Fruit fly (Drosophila melanogaster) whole organism, pupa: ENCODE data around the gene crb.

ENCODE experiments used
- CG13204 ChIP-seq: fragments of 200-800 bp; sonication (Bioruptor generic); optimal IDR thresholded peaks from 2 replicates; lab custom pipeline; 2018; ENCODE audit warnings: missing biosample characterization, mild to moderate bottlenecking, missing genetic modification characterization, moderate library complexity
- CG15710 ChIP-seq: fragments of 200-800 bp; sonication (Bioruptor generic); optimal IDR thresholded peaks from 2 replicates; lab custom pipeline; 2018; ENCODE audit warnings: missing biosample characterization, mild to moderate bottlenecking, missing genetic modification characterization, moderate library complexity
- CG17806 ChIP-seq: fragments of 200-800 bp; sonication (Bioruptor generic); optimal IDR thresholded peaks from 2 replicates; lab custom pipeline; 2018; ENCODE audit warnings: missing biosample characterization, mild to moderate bottlenecking, missing genetic modification characterization, moderate library complexity
- EcR ChIP-seq: fragments of 200-800 bp; sonication (Bioruptor generic); optimal IDR thresholded peaks from 3 replicates; lab custom pipeline; 2019; ENCODE audit warnings: missing biosample characterization, missing genetic modification characterization, mild to moderate bottlenecking, moderate library complexity, missing genetic modification reagents
- Snoo ChIP-seq: fragments of 200-800 bp; sonication (Bioruptor generic); optimal IDR thresholded peaks from 3 replicates; lab custom pipeline; 2017; ENCODE audit warnings: missing biosample characterization, mild to moderate bottlenecking, missing genetic modification characterization, inconsistent platforms
- fd96Ca ChIP-seq: fragments of 200-800 bp; sonication (Bioruptor generic); IDR thresholded peaks from 3 replicates; pipeline ENCODE4 v1.3.6; 2022; ENCODE audit warnings: missing biosample characterization, missing genetic modification characterization

DNA sequence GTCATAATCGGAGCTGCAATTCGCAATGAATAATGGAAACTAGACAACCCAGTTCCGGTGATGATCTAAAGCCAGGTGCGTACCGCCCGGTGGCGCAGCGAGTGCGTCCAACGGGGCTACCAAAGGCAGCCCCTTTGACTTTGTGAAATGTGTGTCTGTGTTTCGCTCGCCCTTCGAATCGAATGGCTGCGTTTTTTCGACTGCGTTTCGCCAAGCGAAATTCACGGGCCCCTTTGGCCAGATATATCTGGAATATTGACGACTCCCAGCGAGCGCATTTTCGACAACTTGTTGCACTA lies 24.2 kb downstream of the crb start:
- TF ChIP-seq EcR (GFP tag; lab: Kevin White, UChicago) (no peak), CG13204 (no peak), fd96Ca (GFP tag; lab: Robert Waterston, UW) (no peak), CG17806 (tag; lab: Kevin White, UChicago) (no peak), CG15710 (tag; lab: Kevin White, UChicago) (no peak), Snoo (tag; lab: Kevin White, UChicago) (no peak)
